Fruit fly (Drosophila melanogaster) whole organism, prepupa: ENCODE measurements around the gene Targ2.

ENCODE experiments used
- Blimp-1 ChIP-seq: fragments of 200-800 bp; sonication (Bioruptor generic); optimal IDR thresholded peaks from 3 replicates; lab custom pipeline; 2017; ENCODE audit warnings: missing biosample characterization, missing genetic modification characterization, mild to moderate bottlenecking, moderate library complexity, missing genetic modification reagents
- CG10631 ChIP-seq: fragments of 200-800 bp; sonication (Bioruptor generic); optimal IDR thresholded peaks from 2 replicates; lab custom pipeline; 2016; ENCODE audit warnings: missing biosample characterization, missing genetic modification characterization
- CG10669 ChIP-seq: fragments of 200-800 bp; sonication (Bioruptor generic); optimal IDR thresholded peaks from 3 replicates; lab custom pipeline; 2018; ENCODE audit warnings: missing biosample characterization, mild to moderate bottlenecking, missing genetic modification characterization, moderate library complexity
- CG11294 ChIP-seq: fragments of 200-800 bp; sonication (Bioruptor generic); IDR thresholded peaks from 2 replicates; pipeline ENCODE4 v1.3.6; 2022; ENCODE audit warnings: missing biosample characterization, missing genetic modification characterization
- CG11762 ChIP-seq: fragments of 200-800 bp; sonication (Bioruptor generic); optimal IDR thresholded peaks from 3 replicates; lab custom pipeline; 2016; ENCODE audit warnings: missing biosample characterization, missing genetic modification characterization; ENCODE audit not compliant: insufficient read depth
- CG15336 ChIP-seq: fragments of 200-800 bp; sonication (Bioruptor generic); IDR thresholded peaks from 2 replicates; pipeline ENCODE4 v1.3.6; 2022; ENCODE audit warnings: missing biosample characterization, missing genetic modification characterization
- CG1621 ChIP-seq: fragments of 200-800 bp; sonication (Bioruptor generic); optimal IDR thresholded peaks from 3 replicates; lab custom pipeline; 2018; ENCODE audit warnings: missing biosample characterization, mild to moderate bottlenecking, missing genetic modification characterization
- CG16779 ChIP-seq: fragments of 200-800 bp; sonication (Bioruptor generic); optimal IDR thresholded peaks from 3 replicates; lab custom pipeline; 2017; ENCODE audit warnings: missing biosample characterization, mild to moderate bottlenecking, missing genetic modification characterization
- CG3032 ChIP-seq: fragments of 200-800 bp; optimal IDR thresholded peaks from 2 replicates; lab custom pipeline; 2019; ENCODE audit warnings: missing biosample characterization, mild to moderate bottlenecking, missing genetic modification characterization, moderate library complexity
- CG31627 ChIP-seq: fragments of 200-800 bp; sonication (Bioruptor generic); optimal IDR thresholded peaks from 3 replicates; lab custom pipeline; 2016; ENCODE audit warnings: missing biosample characterization, missing genetic modification characterization
- CG32006 ChIP-seq: fragments of 200-800 bp; sonication (Bioruptor generic); optimal IDR thresholded peaks from 3 replicates; lab custom pipeline; 2017; ENCODE audit warnings: missing biosample characterization, mild to moderate bottlenecking, missing genetic modification characterization
- CG34406 ChIP-seq: fragments of 200-800 bp; sonication (Bioruptor generic); optimal IDR thresholded peaks from 3 replicates; lab custom pipeline; 2016; ENCODE audit warnings: missing biosample characterization, missing genetic modification characterization
- CG3919 ChIP-seq: fragments of 200-800 bp; sonication (Bioruptor generic); optimal IDR thresholded peaks from 3 replicates; lab custom pipeline; 2016; ENCODE audit warnings: missing biosample characterization, missing genetic modification characterization
- CG4318 ChIP-seq: fragments of 200-800 bp; sonication (Bioruptor generic); optimal IDR thresholded peaks from 3 replicates; lab custom pipeline; 2017; ENCODE audit warnings: missing biosample characterization, mild to moderate bottlenecking, missing genetic modification characterization
- CG6276 ChIP-seq: fragments of 200-800 bp; sonication (Bioruptor generic); optimal IDR thresholded peaks from 2 replicates; lab custom pipeline; 2017; ENCODE audit warnings: missing biosample characterization, mild to moderate bottlenecking, missing genetic modification characterization
- CG6792 ChIP-seq: fragments of 200-800 bp; sonication (Bioruptor generic); optimal IDR thresholded peaks from 3 replicates; lab custom pipeline; 2016; ENCODE audit warnings: missing biosample characterization, missing genetic modification characterization
- CG6808 ChIP-seq: fragments of 200-800 bp; sonication (Bioruptor generic); optimal IDR thresholded peaks from 3 replicates; lab custom pipeline; 2017; ENCODE audit warnings: missing biosample characterization, missing genetic modification characterization, mild to moderate bottlenecking, moderate library complexity, missing genetic modification reagents
- CG6854 ChIP-seq: fragments of 200-800 bp; sonication (Bioruptor generic); optimal IDR thresholded peaks from 2 replicates; lab custom pipeline; 2017; ENCODE audit warnings: missing biosample characterization, mild to moderate bottlenecking, missing genetic modification characterization
- CG7368 ChIP-seq: fragments of 200-800 bp; sonication (Bioruptor generic); optimal IDR thresholded peaks from 3 replicates; lab custom pipeline; 2016; ENCODE audit warnings: missing biosample characterization, missing genetic modification characterization
- CG8119 ChIP-seq: fragments of 200-800 bp; sonication (Bioruptor generic); IDR thresholded peaks from 3 replicates; pipeline ENCODE4 v1.3.6; 2022; ENCODE audit warnings: missing biosample characterization, missing genetic modification characterization
- CG8632 ChIP-seq: fragments of 200-800 bp; sonication (Bioruptor generic); optimal IDR thresholded peaks from 3 replicates; lab custom pipeline; 2016; ENCODE audit warnings: missing biosample characterization, missing genetic modification characterization
- CG9139 ChIP-seq: fragments of 200-800 bp; sonication (Bioruptor generic); optimal IDR thresholded peaks from 3 replicates; lab custom pipeline; 2017; ENCODE audit warnings: missing biosample characterization, mild to moderate bottlenecking, missing genetic modification characterization
- Eip75B ChIP-seq: fragments of 200-800 bp; sonication (Bioruptor generic); optimal IDR thresholded peaks from 3 replicates; lab custom pipeline; 2016; ENCODE audit warnings: missing biosample characterization, missing genetic modification characterization
- Eip78C ChIP-seq: fragments of 200-800 bp; sonication (Bioruptor generic); peaks from one replicate; lab custom pipeline; 2016; ENCODE audit warnings: missing biosample characterization, missing genetic modification characterization
- Eip93F ChIP-seq: fragments of 200-800 bp; sonication (Bioruptor generic); optimal IDR thresholded peaks from 2 replicates; lab custom pipeline; 2016; ENCODE audit warnings: missing biosample characterization, mild to moderate bottlenecking, missing genetic modification characterization
- Ets96B ChIP-seq: fragments of 200-800 bp; optimal IDR thresholded peaks from 2 replicates; lab custom pipeline; 2019; ENCODE audit warnings: missing biosample characterization, mild to moderate bottlenecking, missing genetic modification characterization, moderate library complexity
- Gug ChIP-seq: fragments of 200-800 bp; sonication (Bioruptor generic); IDR thresholded peaks from 2 replicates; pipeline ENCODE4 v1.3.6; 2022; ENCODE audit warnings: missing biosample characterization, missing genetic modification characterization
- Hr38 ChIP-seq: sonication (Bioruptor generic); optimal IDR thresholded peaks from 2 replicates; lab custom pipeline; 2016; ENCODE audit warnings: missing biosample characterization, missing genetic modification characterization
- Lpt ChIP-seq: fragments of 200-800 bp; sonication (Bioruptor generic); optimal IDR thresholded peaks from 3 replicates; lab custom pipeline; 2016; ENCODE audit warnings: missing biosample characterization, missing genetic modification characterization
- Smox ChIP-seq: fragments of 200-800 bp; sonication (Bioruptor generic); optimal IDR thresholded peaks from 3 replicates; lab custom pipeline; 2016; ENCODE audit warnings: missing biosample characterization, missing genetic modification characterization
- Sox102F ChIP-seq: fragments of 200-800 bp; sonication (Bioruptor generic); optimal IDR thresholded peaks from 2 replicates; lab custom pipeline; 2016; ENCODE audit warnings: missing biosample characterization, mild to moderate bottlenecking, missing genetic modification characterization
- Sox14 ChIP-seq: fragments of 200-800 bp; sonication (Bioruptor generic); optimal IDR thresholded peaks from 3 replicates; lab custom pipeline; 2016; ENCODE audit warnings: missing biosample characterization, missing genetic modification characterization
- Sox15 ChIP-seq: fragments of 200-800 bp; sonication (Bioruptor generic); optimal IDR thresholded peaks from 3 replicates; lab custom pipeline; 2016; ENCODE audit warnings: missing biosample characterization, missing genetic modification characterization
- achi ChIP-seq: fragments of 200-800 bp; sonication (Bioruptor generic); optimal IDR thresholded peaks from 3 replicates; lab custom pipeline; 2016; ENCODE audit warnings: missing biosample characterization, missing genetic modification characterization
- acj6 ChIP-seq: fragments of 200-800 bp; sonication (Bioruptor generic); optimal IDR thresholded peaks from 3 replicates; lab custom pipeline; 2016; ENCODE audit warnings: missing biosample characterization, missing genetic modification characterization
- cyc ChIP-seq: fragments of 200-800 bp; sonication (Bioruptor generic); optimal IDR thresholded peaks from 3 replicates; lab custom pipeline; 2016; ENCODE audit warnings: missing biosample characterization, missing genetic modification characterization
- dac ChIP-seq: fragments of 200-800 bp; sonication (Bioruptor generic); optimal IDR thresholded peaks from 2 replicates; lab custom pipeline; 2017; ENCODE audit warnings: missing biosample characterization, mild to moderate bottlenecking, missing genetic modification characterization
- eg ChIP-seq: fragments of 200-800 bp; sonication (Bioruptor generic); IDR thresholded peaks from 3 replicates; pipeline ENCODE4 v1.3.6; 2022; ENCODE audit warnings: missing biosample characterization, missing genetic modification characterization
- esn ChIP-seq: fragments of 200-800 bp; sonication (Bioruptor generic); optimal IDR thresholded peaks from 2 replicates; lab custom pipeline; 2016; ENCODE audit warnings: missing biosample characterization, mild to moderate bottlenecking, missing genetic modification characterization, moderate library complexity
- fd85E ChIP-seq: fragments of 200-800 bp; sonication (Bioruptor generic); optimal IDR thresholded peaks from 3 replicates; lab custom pipeline; 2016; ENCODE audit warnings: missing biosample characterization, missing genetic modification characterization
- fkh ChIP-seq: fragments of 200-800 bp; sonication (Bioruptor generic); optimal IDR thresholded peaks from 3 replicates; lab custom pipeline; 2017; ENCODE audit warnings: missing biosample characterization, mild to moderate bottlenecking, missing genetic modification characterization, moderate library complexity
- lz ChIP-seq: fragments of 200-800 bp; sonication (Bioruptor generic); optimal IDR thresholded peaks from 3 replicates; lab custom pipeline; 2016; ENCODE audit warnings: missing biosample characterization, missing genetic modification characterization
- net ChIP-seq: fragments of 200-800 bp; sonication (Bioruptor generic); optimal IDR thresholded peaks from 3 replicates; lab custom pipeline; 2016; ENCODE audit warnings: missing biosample characterization, missing genetic modification characterization
- pdm3 ChIP-seq: fragments of 200-800 bp; sonication (Bioruptor generic); optimal IDR thresholded peaks from 3 replicates; lab custom pipeline; 2016; ENCODE audit warnings: missing biosample characterization, missing genetic modification characterization
- salr ChIP-seq, 2 experiments: fragments of 200-800 bp; sonication (Bioruptor generic); optimal IDR thresholded peaks; 3 replicates each; lab custom pipeline; 2016 to 2018; ENCODE audit warnings: missing biosample characterization in 2 of 2, missing genetic modification characterization in 2 of 2, mild to moderate bottlenecking in 1 of 2
- spab ChIP-seq: fragments of 200-800 bp; sonication (Bioruptor generic); optimal IDR thresholded peaks from 2 replicates; lab custom pipeline; 2017; ENCODE audit warnings: missing biosample characterization, mild to moderate bottlenecking, missing genetic modification characterization, missing genetic modification reagents
- topi ChIP-seq: fragments of 200-800 bp; sonication (Bioruptor generic); optimal IDR thresholded peaks from 3 replicates; lab custom pipeline; 2016; ENCODE audit warnings: missing biosample characterization, missing genetic modification characterization
- vri ChIP-seq: fragments of 200-800 bp; sonication (Bioruptor generic); optimal IDR thresholded peaks from 3 replicates; lab custom pipeline; 2016; ENCODE audit warnings: missing biosample characterization, mild to moderate bottlenecking, missing genetic modification characterization

Gene Targ2

dm6 chr3L:21251381-21251780, 48.3 kb upstream of the Targ2 start (continued):
- TF ChIP-seq eg (GFP tag; lab: Robert Waterston, UW) (0 out of 3 replicates have a peak, but pooled peaks have one; percentile 50), CG3919 (GFP tag; lab: Kevin White, UChicago) (peak; percentile 72), fd85E (GFP tag; lab: Kevin White, UChicago) (no peak), Smox (GFP tag; lab: Kevin White, UChicago) (peak; percentile 32), CG10631 (GFP tag; lab: Kevin White, UChicago) (peak; percentile 59), CG8119 (GFP tag; lab: Robert Waterston, UW) (peak; percentile 61; the same call in 2 of the 3 replicates), Eip93F (GFP tag; lab: Kevin White, UChicago) (no peak), CG15336 (GFP tag; lab: Robert Waterston, UW) (peak; percentile 69), cyc (GFP tag; lab: Kevin White, UChicago) (peak; percentile 51), Hr38 (no peak), CG4318 (GFP tag; lab: Kevin White, UChicago) (peak; percentile 1), CG7368 (peak; percentile 59), CG9139 (GFP tag; lab: Kevin White, UChicago) (peak; percentile 41), CG1621 (tag; lab: Kevin White, UChicago) (peak; percentile 83), dac (peak; percentile 35), CG8632 (GFP tag; lab: Kevin White, UChicago) (peak; percentile 61), CG16779 (tag; lab: Kevin White, UChicago) (no peak), CG11294 (GFP tag; lab: Robert Waterston, UW) (peak; percentile 20; the same call in 1 of the 2 replicates), CG10669 (GFP tag; lab: Kevin White, UChicago) (peak; percentile 70), spab (GFP tag; lab: Kevin White, UChicago) (peak; percentile 64), CG34406 (peak; percentile 50), Sox15 (peak; percentile 43), Ets96B (peak; percentile 71), CG6792 (GFP tag; lab: Kevin White, UChicago) (peak; percentile 49), CG3032 (tag; lab: Kevin White, UChicago) (peak; percentile 74), Sox102F (peak; percentile 29), CG6854 (GFP tag; lab: Kevin White, UChicago) (no peak), vri (GFP tag; lab: Kevin White, UChicago) (peak; percentile 48), topi (peak; percentile 60), Blimp-1 (GFP tag; lab: Kevin White, UChicago) (no peak), net (peak; percentile 71), Lpt (GFP tag; lab: Kevin White, UChicago) (peak; percentile 51), salr (GFP tag; optimal IDR thresholded peaks at IDR 0.05; lab: Kevin White, UChicago) (peak in 1 of 2 experiments; percentile 49), pdm3 (GFP tag; lab: Kevin White, UChicago) (peak; percentile 69)

dm6 chr3L:21243417-21243816, 40.4 kb upstream of the Targ2 start:
- no peak for TF ChIP-seq pdm3 (GFP tag; lab: Kevin White, UChicago)
- no peak for TF ChIP-seq Smox (GFP tag; lab: Kevin White, UChicago)
- TF ChIP-seq spab (GFP tag; lab: Kevin White, UChicago): peak; percentile 22
- no peak for TF ChIP-seq salr (GFP tag; optimal IDR thresholded peaks at IDR 0.05; lab: Kevin White, UChicago)
- TF ChIP-seq vri (GFP tag; lab: Kevin White, UChicago): no peak
- TF ChIP-seq Sox14 (GFP tag; lab: Kevin White, UChicago): no peak
- no peak for TF ChIP-seq Eip93F (GFP tag; lab: Kevin White, UChicago)
- TF ChIP-seq CG3032 (tag; lab: Kevin White, UChicago): peak; percentile 55
- no peak for TF ChIP-seq net
- TF ChIP-seq CG4318 (GFP tag; lab: Kevin White, UChicago): no peak
- TF ChIP-seq achi (GFP tag; lab: Kevin White, UChicago): no peak
- 0 out of 2 replicates have a peak, but pooled peaks have one; percentile 27 for TF ChIP-seq CG15336 (GFP tag; lab: Robert Waterston, UW)
- peak; percentile 2 for TF ChIP-seq CG6276 (GFP tag; lab: Kevin White, UChicago)
- peak; percentile 45 for TF ChIP-seq CG32006 (GFP tag; lab: Kevin White, UChicago)
- peak; percentile 73 for TF ChIP-seq Eip78C (GFP tag; lab: Kevin White, UChicago)
- TF ChIP-seq CG7368: no peak
- peak; percentile 63 for TF ChIP-seq Ets96B
- no peak for TF ChIP-seq Gug (GFP tag; lab: Robert Waterston, UW)
- no peak for TF ChIP-seq CG16779 (tag; lab: Kevin White, UChicago)
- peak; percentile 33 for TF ChIP-seq Eip75B (GFP tag; lab: Kevin White, UChicago)
- TF ChIP-seq CG9139 (GFP tag; lab: Kevin White, UChicago): no peak
- TF ChIP-seq CG11762 (GFP tag; lab: Kevin White, UChicago): peak; percentile 11
- no peak for TF ChIP-seq Blimp-1 (GFP tag; lab: Kevin White, UChicago)
- TF ChIP-seq CG31627 (GFP tag; lab: Kevin White, UChicago): no peak
- TF ChIP-seq CG6792 (GFP tag; lab: Kevin White, UChicago): no peak
- TF ChIP-seq lz (GFP tag; lab: Kevin White, UChicago): no peak
- no peak for TF ChIP-seq CG6808
- no peak for TF ChIP-seq CG34406
- TF ChIP-seq esn (GFP tag; lab: Kevin White, UChicago): no peak
- TF ChIP-seq CG10669 (GFP tag; lab: Kevin White, UChicago): no peak
- no peak for TF ChIP-seq acj6
- no peak for TF ChIP-seq fkh
